Fruit fly (Drosophila melanogaster) whole organism, prepupa: Measurements from ENCODE around the gene CG3630.
A peak's percentile ranks its signal among the peaks of the same experiment; 100 is the strongest.

Experiments
- CG10631 ChIP-seq: fragments of 200-800 bp; sonication (Bioruptor generic); optimal IDR thresholded peaks from 2 replicates; lab custom pipeline; 2016; ENCODE audit warnings: missing biosample characterization, missing genetic modification characterization
- CG10669 ChIP-seq: fragments of 200-800 bp; sonication (Bioruptor generic); optimal IDR thresholded peaks from 3 replicates; lab custom pipeline; 2018; ENCODE audit warnings: missing biosample characterization, mild to moderate bottlenecking, missing genetic modification characterization, moderate library complexity
- CG11762 ChIP-seq: fragments of 200-800 bp; sonication (Bioruptor generic); optimal IDR thresholded peaks from 3 replicates; lab custom pipeline; 2016; ENCODE audit warnings: missing biosample characterization, missing genetic modification characterization; ENCODE audit not compliant: insufficient read depth
- CG11902 ChIP-seq: fragments of 200-800 bp; sonication (Bioruptor generic); optimal IDR thresholded peaks from 3 replicates; lab custom pipeline; 2016; ENCODE audit warnings: missing biosample characterization, missing genetic modification characterization
- CG1621 ChIP-seq: fragments of 200-800 bp; sonication (Bioruptor generic); optimal IDR thresholded peaks from 3 replicates; lab custom pipeline; 2018; ENCODE audit warnings: missing biosample characterization, mild to moderate bottlenecking, missing genetic modification characterization
- CG3032 ChIP-seq: fragments of 200-800 bp; optimal IDR thresholded peaks from 2 replicates; lab custom pipeline; 2019; ENCODE audit warnings: missing biosample characterization, mild to moderate bottlenecking, missing genetic modification characterization, moderate library complexity
- CG31627 ChIP-seq: fragments of 200-800 bp; sonication (Bioruptor generic); optimal IDR thresholded peaks from 3 replicates; lab custom pipeline; 2016; ENCODE audit warnings: missing biosample characterization, missing genetic modification characterization
- CG32006 ChIP-seq: fragments of 200-800 bp; sonication (Bioruptor generic); optimal IDR thresholded peaks from 3 replicates; lab custom pipeline; 2017; ENCODE audit warnings: missing biosample characterization, mild to moderate bottlenecking, missing genetic modification characterization
- CG3919 ChIP-seq: fragments of 200-800 bp; sonication (Bioruptor generic); optimal IDR thresholded peaks from 3 replicates; lab custom pipeline; 2016; ENCODE audit warnings: missing biosample characterization, missing genetic modification characterization
- CG4318 ChIP-seq: fragments of 200-800 bp; sonication (Bioruptor generic); optimal IDR thresholded peaks from 3 replicates; lab custom pipeline; 2017; ENCODE audit warnings: missing biosample characterization, mild to moderate bottlenecking, missing genetic modification characterization
- CG7368 ChIP-seq: fragments of 200-800 bp; sonication (Bioruptor generic); optimal IDR thresholded peaks from 3 replicates; lab custom pipeline; 2016; ENCODE audit warnings: missing biosample characterization, missing genetic modification characterization
- CG8119 ChIP-seq: fragments of 200-800 bp; sonication (Bioruptor generic); IDR thresholded peaks from 3 replicates; pipeline ENCODE4 v1.3.6; 2022; ENCODE audit warnings: missing biosample characterization, missing genetic modification characterization
- CG8632 ChIP-seq: fragments of 200-800 bp; sonication (Bioruptor generic); optimal IDR thresholded peaks from 3 replicates; lab custom pipeline; 2016; ENCODE audit warnings: missing biosample characterization, missing genetic modification characterization
- CG9139 ChIP-seq: fragments of 200-800 bp; sonication (Bioruptor generic); optimal IDR thresholded peaks from 3 replicates; lab custom pipeline; 2017; ENCODE audit warnings: missing biosample characterization, mild to moderate bottlenecking, missing genetic modification characterization
- Eip75B ChIP-seq: fragments of 200-800 bp; sonication (Bioruptor generic); optimal IDR thresholded peaks from 3 replicates; lab custom pipeline; 2016; ENCODE audit warnings: missing biosample characterization, missing genetic modification characterization
- Eip78C ChIP-seq: fragments of 200-800 bp; sonication (Bioruptor generic); peaks from one replicate; lab custom pipeline; 2016; ENCODE audit warnings: missing biosample characterization, missing genetic modification characterization
- Eip93F ChIP-seq: fragments of 200-800 bp; sonication (Bioruptor generic); optimal IDR thresholded peaks from 2 replicates; lab custom pipeline; 2016; ENCODE audit warnings: missing biosample characterization, mild to moderate bottlenecking, missing genetic modification characterization
- Ets96B ChIP-seq: fragments of 200-800 bp; optimal IDR thresholded peaks from 2 replicates; lab custom pipeline; 2019; ENCODE audit warnings: missing biosample characterization, mild to moderate bottlenecking, missing genetic modification characterization, moderate library complexity
- Gug ChIP-seq: fragments of 200-800 bp; sonication (Bioruptor generic); IDR thresholded peaks from 2 replicates; pipeline ENCODE4 v1.3.6; 2022; ENCODE audit warnings: missing biosample characterization, missing genetic modification characterization
- Hr4 ChIP-seq: fragments of 200-800 bp; sonication (Bioruptor generic); optimal IDR thresholded peaks from 3 replicates; lab custom pipeline; 2016; ENCODE audit warnings: missing biosample characterization, missing genetic modification characterization
- Lpt ChIP-seq: fragments of 200-800 bp; sonication (Bioruptor generic); optimal IDR thresholded peaks from 3 replicates; lab custom pipeline; 2016; ENCODE audit warnings: missing biosample characterization, missing genetic modification characterization
- OdsH ChIP-seq: fragments of 200-800 bp; sonication (Bioruptor generic); optimal IDR thresholded peaks from 3 replicates; lab custom pipeline; 2016; ENCODE audit warnings: missing biosample characterization, missing genetic modification characterization
- Sox102F ChIP-seq: fragments of 200-800 bp; sonication (Bioruptor generic); optimal IDR thresholded peaks from 2 replicates; lab custom pipeline; 2016; ENCODE audit warnings: missing biosample characterization, mild to moderate bottlenecking, missing genetic modification characterization
- Sox14 ChIP-seq: fragments of 200-800 bp; sonication (Bioruptor generic); optimal IDR thresholded peaks from 3 replicates; lab custom pipeline; 2016; ENCODE audit warnings: missing biosample characterization, missing genetic modification characterization
- Sox15 ChIP-seq: fragments of 200-800 bp; sonication (Bioruptor generic); optimal IDR thresholded peaks from 3 replicates; lab custom pipeline; 2016; ENCODE audit warnings: missing biosample characterization, missing genetic modification characterization
- achi ChIP-seq: fragments of 200-800 bp; sonication (Bioruptor generic); optimal IDR thresholded peaks from 3 replicates; lab custom pipeline; 2016; ENCODE audit warnings: missing biosample characterization, missing genetic modification characterization
- acj6 ChIP-seq: fragments of 200-800 bp; sonication (Bioruptor generic); optimal IDR thresholded peaks from 3 replicates; lab custom pipeline; 2016; ENCODE audit warnings: missing biosample characterization, missing genetic modification characterization
- dsx ChIP-seq: fragments of 200-800 bp; optimal IDR thresholded peaks from 3 replicates; lab custom pipeline; 2019; ENCODE audit warnings: missing biosample characterization, mild to moderate bottlenecking, missing genetic modification characterization, moderate library complexity; ENCODE audit not compliant: poor library complexity, severe bottlenecking
- eg ChIP-seq: fragments of 200-800 bp; sonication (Bioruptor generic); IDR thresholded peaks from 3 replicates; pipeline ENCODE4 v1.3.6; 2022; ENCODE audit warnings: missing biosample characterization, missing genetic modification characterization
- esn ChIP-seq: fragments of 200-800 bp; sonication (Bioruptor generic); optimal IDR thresholded peaks from 2 replicates; lab custom pipeline; 2016; ENCODE audit warnings: missing biosample characterization, mild to moderate bottlenecking, missing genetic modification characterization, moderate library complexity
- fd59A ChIP-seq: fragments of 200-800 bp; sonication (Bioruptor generic); optimal IDR thresholded peaks from 2 replicates; lab custom pipeline; 2017; ENCODE audit warnings: missing biosample characterization, mild to moderate bottlenecking, missing genetic modification characterization, missing genetic modification reagents
- fd85E ChIP-seq: fragments of 200-800 bp; sonication (Bioruptor generic); optimal IDR thresholded peaks from 3 replicates; lab custom pipeline; 2016; ENCODE audit warnings: missing biosample characterization, missing genetic modification characterization
- net ChIP-seq: fragments of 200-800 bp; sonication (Bioruptor generic); optimal IDR thresholded peaks from 3 replicates; lab custom pipeline; 2016; ENCODE audit warnings: missing biosample characterization, missing genetic modification characterization
- salr ChIP-seq, 2 experiments: fragments of 200-800 bp; sonication (Bioruptor generic); optimal IDR thresholded peaks; 3 replicates each; lab custom pipeline; 2016 to 2018; ENCODE audit warnings: missing biosample characterization in 2 of 2, missing genetic modification characterization in 2 of 2, mild to moderate bottlenecking in 1 of 2
- spab ChIP-seq: fragments of 200-800 bp; sonication (Bioruptor generic); optimal IDR thresholded peaks from 2 replicates; lab custom pipeline; 2017; ENCODE audit warnings: missing biosample characterization, mild to moderate bottlenecking, missing genetic modification characterization, missing genetic modification reagents
- ss ChIP-seq, 2 experiments: fragments of 200-800 bp; sonication (Bioruptor generic); optimal IDR thresholded peaks; 2 replicates in 1 of 2; 3 replicates in 1 of 2; lab custom pipeline; 2017 to 2018; ENCODE audit warnings: mild to moderate bottlenecking in 2 of 2, missing biosample characterization in 2 of 2, missing genetic modification characterization in 2 of 2, moderate library complexity in 1 of 2
- svp ChIP-seq: fragments of 200-800 bp; sonication (Bioruptor generic); peaks from one replicate; lab custom pipeline; 2016; ENCODE audit warnings: missing biosample characterization, missing genetic modification characterization
- topi ChIP-seq: fragments of 200-800 bp; sonication (Bioruptor generic); optimal IDR thresholded peaks from 3 replicates; lab custom pipeline; 2016; ENCODE audit warnings: missing biosample characterization, missing genetic modification characterization
- vri ChIP-seq: fragments of 200-800 bp; sonication (Bioruptor generic); optimal IDR thresholded peaks from 3 replicates; lab custom pipeline; 2016; ENCODE audit warnings: missing biosample characterization, mild to moderate bottlenecking, missing genetic modification characterization

CG3630 gene

dm6 chrX:2196086-2196732 is 34.2 kb downstream of the CG3630 start (continued):
- TF ChIP-seq CG7368 (peak; percentile 20), Sox15 (GFP tag; lab: Kevin White, UChicago) (no peak), fd85E (GFP tag; lab: Kevin White, UChicago) (no peak), Hr4 (GFP tag; lab: Kevin White, UChicago) (peak; percentile 47), Lpt (peak; percentile 15), CG4318 (GFP tag; lab: Kevin White, UChicago) (no peak), Eip78C (GFP tag; lab: Kevin White, UChicago) (peak; percentile 77), Gug (GFP tag; lab: Robert Waterston, UW) (peak; percentile 38; the same call in 1 of the 2 replicates), topi (peak; percentile 45), achi (GFP tag; lab: Kevin White, UChicago) (peak; percentile 27), CG11762 (GFP tag; lab: Kevin White, UChicago) (peak; percentile 26), esn (GFP tag; lab: Kevin White, UChicago) (peak; percentile 56), CG8632 (peak; percentile 0), Sox14 (GFP tag; lab: Kevin White, UChicago) (peak; percentile 27), salr (GFP tag; optimal IDR thresholded peaks at IDR 0.05; lab: Kevin White, UChicago) (no peak), spab (no peak), Sox102F (peak; percentile 32), dsx (no peak), CG1621 (tag; lab: Kevin White, UChicago) (no peak), CG10669 (GFP tag; lab: Kevin White, UChicago) (peak; percentile 31), OdsH (peak; percentile 52), Ets96B (tag; lab: Kevin White, UChicago) (peak; percentile 12), net (GFP tag; lab: Kevin White, UChicago) (peak; percentile 30), Eip75B (peak; percentile 8), CG8119 (GFP tag; lab: Robert Waterston, UW) (peak; percentile 53; the same call in 2 of the 3 replicates), CG32006 (GFP tag; lab: Kevin White, UChicago) (peak; percentile 35), fd59A (GFP tag; lab: Kevin White, UChicago) (no peak), CG9139 (GFP tag; lab: Kevin White, UChicago) (no peak), CG3032 (tag; lab: Kevin White, UChicago) (peak; percentile 8), ss (GFP tag; optimal IDR thresholded peaks at IDR 0.05; lab: Kevin White, UChicago) (peak; percentile 2 to 27), CG10631 (GFP tag; lab: Kevin White, UChicago) (peak; percentile 22), Eip93F (GFP tag; lab: Kevin White, UChicago) (no peak), CG3919 (peak; percentile 21), eg (GFP tag; lab: Robert Waterston, UW) (peak; percentile 69; the same call in 1 of the 3 replicates), vri (GFP tag; lab: Kevin White, UChicago) (peak; percentile 90)

- TF ChIP-seq acj6 (GFP tag; lab: Kevin White, UChicago) (no peak), Sox15 (GFP tag; lab: Kevin White, UChicago) (no peak), Eip78C (GFP tag; lab: Kevin White, UChicago) (peak; percentile 67), CG31627 (GFP tag; lab: Kevin White, UChicago) (peak; percentile 3), Eip93F (GFP tag; lab: Kevin White, UChicago) (peak; percentile 54), CG11902 (GFP tag; lab: Kevin White, UChicago) (no peak), topi (peak; percentile 22), esn (GFP tag; lab: Kevin White, UChicago) (peak; percentile 28), vri (GFP tag; lab: Kevin White, UChicago) (peak; percentile 80), Sox14 (GFP tag; lab: Kevin White, UChicago) (peak; percentile 68), svp (GFP tag; lab: Kevin White, UChicago) (peak; percentile 98)
Measured at dm6 chrX:2197414-2198271, 35.6 kb downstream of the CG3630 start.
